Worm (Caenorhabditis elegans) whole organism, L3 larva: ENCODE measurements around the gene F15E6.6.

Experiments used
- ama-1 ChIP-seq: fragments of 150-350 bp; optimal IDR thresholded peaks from 2 replicates; lab custom pipeline; 2018
- egl-27 ChIP-seq: sonication (generic microtip); optimal IDR thresholded peaks from 4 replicates; lab custom pipeline; 2017; ENCODE audit warnings: missing biosample characterization, missing genetic modification reagents, missing genetic modification characterization
- fkh-10 ChIP-seq: sonication (generic microtip); optimal IDR thresholded peaks from 2 replicates; lab custom pipeline; 2017; ENCODE audit warnings: missing biosample characterization, missing genetic modification reagents, missing genetic modification characterization
- nhr-11 ChIP-seq: fragments of 150-350 bp; optimal IDR thresholded peaks from 2 replicates; lab custom pipeline; 2014; ENCODE audit warnings: missing biosample characterization, missing genetic modification characterization
- nhr-25 ChIP-seq: sonication (generic microtip); optimal IDR thresholded peaks from 2 replicates; lab custom pipeline; 2017; ENCODE audit warnings: missing biosample characterization, missing genetic modification characterization
- nhr-76 ChIP-seq: fragments of 150-350 bp; sonication (generic microtip); optimal IDR thresholded peaks from 5 replicates; lab custom pipeline; 2014; ENCODE audit warnings: missing biosample characterization, missing genetic modification characterization
- pha-4 ChIP-seq: fragments of 150-350 bp; optimal IDR thresholded peaks from 2 replicates; lab custom pipeline; 2014; ENCODE audit warnings: missing biosample characterization, missing genetic modification reagents, missing genetic modification characterization
- pqm-1 ChIP-seq: fragments of 150-350 bp; optimal IDR thresholded peaks from 2 replicates; lab custom pipeline; 2017; ENCODE audit warnings: missing biosample characterization, missing genetic modification characterization, inconsistent platforms
- sea-2 ChIP-seq: fragments of 150-350 bp; sonication (generic microtip); optimal IDR thresholded peaks from 4 replicates; lab custom pipeline; 2014; ENCODE audit warnings: missing biosample characterization, missing genetic modification reagents, missing genetic modification characterization
- snpc-4 ChIP-seq: fragments of 150-350 bp; optimal IDR thresholded peaks from 2 replicates; lab custom pipeline; 2014; ENCODE audit warnings: missing biosample characterization, missing genetic modification characterization
- ztf-11 ChIP-seq: fragments of 150-350 bp; optimal IDR thresholded peaks from 2 replicates; lab custom pipeline; 2014; ENCODE audit warnings: missing biosample characterization, missing genetic modification characterization
- ztf-4 ChIP-seq: fragments of 150-350 bp; optimal IDR thresholded peaks from 2 replicates; lab custom pipeline; 2014; ENCODE audit warnings: missing biosample characterization, missing genetic modification characterization

DNA sequence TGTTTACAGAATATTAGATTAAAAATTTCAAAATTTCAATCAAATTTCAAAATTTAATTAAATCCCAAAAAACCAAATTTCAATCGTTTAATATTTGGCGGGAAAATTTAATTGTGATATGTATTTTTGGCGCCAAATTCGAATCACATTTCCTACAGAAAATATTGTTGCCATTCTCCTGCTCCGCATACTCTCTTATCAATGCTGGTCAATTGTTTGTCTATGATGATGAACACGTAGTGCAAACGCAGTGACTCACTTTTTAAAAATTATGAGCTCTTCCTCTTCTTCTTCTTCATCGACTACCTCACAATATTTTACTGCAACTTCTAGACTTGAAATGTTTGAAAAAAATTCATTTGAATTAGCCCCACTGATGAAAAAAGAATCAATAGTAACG is 42.5 kb upstream of the F15E6.6 start, which contains the start of gene trpl-2:
- TF ChIP-seq sea-2 (GFP tag; lab: Kevin White, UChicago) (no peak), ztf-4 (tag; lab: Kevin White, UChicago) (no peak), ama-1 (lab: Kevin White, UChicago) (no peak), ztf-11 (tag; lab: Kevin White, UChicago) (no peak), nhr-76 (tag; lab: Kevin White, UChicago) (no peak), nhr-25 (tag; lab: Kevin White, UChicago) (no peak), fkh-10 (GFP tag; lab: Kevin White, UChicago) (no peak), pha-4 (tag; lab: Kevin White, UChicago) (no peak), nhr-11 (tag; lab: Kevin White, UChicago) (no peak), pqm-1 (no peak), snpc-4 (tag; lab: Kevin White, UChicago) (no peak), egl-27 (tag; lab: Kevin White, UChicago) (no peak)
